Worm (Caenorhabditis elegans) whole organism, young adult: ENCODE data around the gene atg-2.

Source experiments
- B0019.2 ChIP-seq: fragments of 200-800 bp; sonication (Bioruptor generic); conservative IDR thresholded peaks from 2 replicates; pipeline ENCODE4 v1.3.6; 2022; ENCODE audit warnings: missing genetic modification reagents, missing genetic modification characterization, missing compliant biosample characterization
- B0261.1 ChIP-seq: sonication (generic microtip); optimal IDR thresholded peaks from 2 replicates; lab custom pipeline; 2016; ENCODE audit warnings: mild to moderate bottlenecking, missing genetic modification characterization, moderate library complexity, missing compliant biosample characterization
- F22D6.2 ChIP-seq: sonication (generic microtip); optimal IDR thresholded peaks from 2 replicates; lab custom pipeline; 2016; ENCODE audit warnings: mild to moderate bottlenecking, missing genetic modification characterization, missing compliant biosample characterization
- F52B5.7 ChIP-seq: sonication (generic microtip); optimal IDR thresholded peaks from 2 replicates; lab custom pipeline; 2016; ENCODE audit warnings: mild to moderate bottlenecking, missing genetic modification characterization, missing compliant biosample characterization
- K11D2.4 ChIP-seq: fragments of 200-800 bp; sonication (Bioruptor generic); IDR thresholded peaks from 2 replicates; pipeline ENCODE4 v1.3.6; 2022; ENCODE audit warnings: missing genetic modification reagents, missing genetic modification characterization, missing compliant biosample characterization
- Y53F4B.3 ChIP-seq: fragments of 200-800 bp; sonication (Bioruptor generic); IDR thresholded peaks from 2 replicates; pipeline ENCODE4 v1.3.6; 2022; ENCODE audit warnings: missing genetic modification reagents, missing genetic modification characterization, missing compliant biosample characterization
- Y53G8AR.9 ChIP-seq: fragments of 200-800 bp; sonication (Bioruptor generic); conservative IDR thresholded peaks from 2 replicates; pipeline ENCODE4 v1.3.6; 2022; ENCODE audit warnings: missing genetic modification reagents, missing genetic modification characterization, missing compliant biosample characterization
- akir-1 ChIP-seq: fragments of 200-800 bp; sonication (Bioruptor generic); optimal IDR thresholded peaks from 2 replicates; lab custom pipeline; 2018; ENCODE audit warnings: mild to moderate bottlenecking, missing genetic modification characterization, moderate library complexity, missing compliant biosample characterization
- aptf-3 ChIP-seq: fragments of 200-800 bp; sonication (Bioruptor generic); IDR thresholded peaks from 2 replicates; pipeline ENCODE4 v1.3.6; 2022; ENCODE audit warnings: missing genetic modification characterization, missing compliant biosample characterization
- atf-7 ChIP-seq: sonication (generic microtip); optimal IDR thresholded peaks from 2 replicates; lab custom pipeline; 2017; ENCODE audit warnings: mild to moderate bottlenecking, missing genetic modification characterization, missing compliant biosample characterization
- bed-1 ChIP-seq: fragments of 200-800 bp; sonication (Bioruptor generic); IDR thresholded peaks from 2 replicates; pipeline ENCODE4 v1.3.6; 2022; ENCODE audit warnings: missing genetic modification reagents, missing genetic modification characterization, missing compliant biosample characterization
- bed-2 ChIP-seq: fragments of 200-800 bp; sonication (Bioruptor generic); IDR thresholded peaks from 2 replicates; pipeline ENCODE4 v1.3.6; 2022; ENCODE audit warnings: missing genetic modification reagents, missing genetic modification characterization, missing compliant biosample characterization
- ccch-3 ChIP-seq: fragments of 200-800 bp; sonication (Bioruptor generic); optimal IDR thresholded peaks from 2 replicates; lab custom pipeline; 2018; ENCODE audit warnings: mild to moderate bottlenecking, missing genetic modification characterization, missing compliant biosample characterization
- cebp-1 ChIP-seq, 2 experiments: fragments of 200-800 bp in 1 of 2; sonication (Bioruptor generic) in 1 of 2; sonication (generic microtip) in 1 of 2; IDR thresholded peaks in 1 of 2; optimal IDR thresholded peaks in 1 of 2; 2 replicates each; pipeline versions ENCODE4 v1.3.6 to Lab custom; 2017 to 2022; ENCODE audit warnings: missing compliant biosample characterization in 2 of 2, missing genetic modification characterization in 2 of 2, mild to moderate bottlenecking in 1 of 2, missing genetic modification reagents in 1 of 2, moderate library complexity in 1 of 2
- ceh-58 ChIP-seq: fragments of 200-800 bp; sonication (Bioruptor generic); IDR thresholded peaks from 2 replicates; pipeline ENCODE4 v1.3.6; 2022; ENCODE audit warnings: missing genetic modification characterization, missing compliant biosample characterization
- dox-1 ChIP-seq: fragments of 200-800 bp; sonication (Bioruptor generic); IDR thresholded peaks from 2 replicates; pipeline ENCODE4 v1.3.6; 2022; ENCODE audit warnings: missing genetic modification reagents, missing genetic modification characterization, missing compliant biosample characterization
- ekl-4 ChIP-seq: fragments of 200-800 bp; sonication (Bioruptor generic); IDR thresholded peaks from 2 replicates; pipeline ENCODE4 v1.3.6; 2022; ENCODE audit warnings: missing genetic modification reagents, missing genetic modification characterization, missing compliant biosample characterization
- hlh-12 ChIP-seq: sonication (generic microtip); optimal IDR thresholded peaks from 2 replicates; lab custom pipeline; 2016; ENCODE audit warnings: missing genetic modification characterization, missing compliant biosample characterization
- hmg-1.2 ChIP-seq: fragments of 200-800 bp; sonication (Bioruptor generic); IDR thresholded peaks from 2 replicates; pipeline ENCODE4 v1.3.6; 2022; ENCODE audit warnings: missing genetic modification reagents, missing genetic modification characterization, missing compliant biosample characterization
- hsf-1 ChIP-seq: fragments of 200-800 bp; sonication (Bioruptor generic); IDR thresholded peaks from 2 replicates; pipeline ENCODE4 v1.3.6; 2022; ENCODE audit warnings: missing genetic modification reagents, missing genetic modification characterization, missing compliant biosample characterization
- lag-1 ChIP-seq: fragments of 200-800 bp; sonication (Bioruptor generic); IDR thresholded peaks from 2 replicates; pipeline ENCODE4 v1.3.6; 2022; ENCODE audit warnings: missing genetic modification reagents, missing genetic modification characterization, missing compliant biosample characterization
- let-607 ChIP-seq, 2 experiments: fragments of 200-800 bp in 1 of 2; sonication (Bioruptor generic) in 1 of 2; sonication (generic microtip) in 1 of 2; optimal IDR thresholded peaks; 2 replicates each; lab custom pipeline; 2016 to 2018; ENCODE audit warnings: mild to moderate bottlenecking in 2 of 2, missing compliant biosample characterization in 2 of 2, missing genetic modification characterization in 2 of 2, moderate library complexity in 2 of 2, missing genotype in 1 of 2
- lin-26 ChIP-seq: fragments of 200-800 bp; sonication (Bioruptor generic); IDR thresholded peaks from 2 replicates; pipeline ENCODE4 v1.3.6; 2022; ENCODE audit warnings: missing genetic modification reagents, missing genetic modification characterization, missing compliant biosample characterization
- lin-35 ChIP-seq, 3 experiments: fragments of 150-350 bp in 2 of 3; sonication (generic microtip) in 1 of 3; optimal IDR thresholded peaks; 2 replicates each; lab custom pipeline; 2014 to 2018; ENCODE audit warnings: missing biosample characterization in 3 of 3, missing genetic modification characterization in 3 of 3, missing genetic modification reagents in 3 of 3
- lsy-27 ChIP-seq: sonication (generic microtip); optimal IDR thresholded peaks from 2 replicates; lab custom pipeline; 2017; ENCODE audit warnings: missing genetic modification characterization, mild to moderate bottlenecking, missing compliant biosample characterization, antibody characterized with exemption, missing genotype, borderline replicate concordance; ENCODE audit not compliant: insufficient read depth
- mcd-1 ChIP-seq: fragments of 200-800 bp; sonication (Bioruptor generic); IDR thresholded peaks from 2 replicates; pipeline ENCODE4 v1.3.6; 2022; ENCODE audit warnings: missing genetic modification reagents, missing genetic modification characterization, missing compliant biosample characterization
- mel-28 ChIP-seq: sonication (generic microtip); optimal IDR thresholded peaks from 2 replicates; lab custom pipeline; 2016; ENCODE audit warnings: borderline replicate concordance, mild to moderate bottlenecking, missing genetic modification characterization, missing compliant biosample characterization
- mxl-1 ChIP-seq: sonication (generic microtip); optimal IDR thresholded peaks from 2 replicates; lab custom pipeline; 2016; ENCODE audit warnings: missing genetic modification characterization, missing compliant biosample characterization
- nhr-80 ChIP-seq: sonication (generic microtip); optimal IDR thresholded peaks from 2 replicates; lab custom pipeline; 2016; ENCODE audit warnings: missing genetic modification characterization, missing compliant biosample characterization
- pha-4 ChIP-seq: fragments of 150-350 bp; sonication (generic microtip); optimal IDR thresholded peaks from 2 replicates; lab custom pipeline; 2014; ENCODE audit warnings: missing biosample characterization, missing genetic modification reagents, missing genetic modification characterization
- repo-1 ChIP-seq: sonication (generic microtip); optimal IDR thresholded peaks from 2 replicates; lab custom pipeline; 2017; ENCODE audit warnings: mild to moderate bottlenecking, missing genetic modification characterization, missing compliant biosample characterization
- rpc-1 ChIP-seq, 2 experiments: fragments of 150-350 bp in 1 of 2; sonication (generic microtip) in 1 of 2; optimal IDR thresholded peaks; 2 replicates each; lab custom pipeline; 2014 to 2018; ENCODE audit warnings: missing biosample characterization in 1 of 2, missing genetic modification characterization in 1 of 2, missing genetic modification reagents in 1 of 2, missing genotype in 1 of 2
- snpc-1.3 ChIP-seq: sonication (generic microtip); optimal IDR thresholded peaks from 2 replicates; lab custom pipeline; 2017; ENCODE audit warnings: missing genetic modification characterization, mild to moderate bottlenecking, missing compliant biosample characterization, antibody characterized with exemption, moderate library complexity, missing genotype, missing genetic modification reagents; ENCODE audit not compliant: insufficient read depth
- snpc-4 ChIP-seq, 5 experiments: fragments of 150-350 bp in 1 of 5; sonication (generic microtip) in 4 of 5; optimal IDR thresholded peaks; 2 replicates each; lab custom pipeline; 2014 to 2018; ENCODE audit warnings: missing genetic modification characterization in 5 of 5, missing biosample characterization in 3 of 5, antibody characterized with exemption in 2 of 5, mild to moderate bottlenecking in 2 of 5, missing compliant biosample characterization in 2 of 5, missing genotype in 2 of 5, moderate library complexity in 2 of 5, missing genetic modification reagents in 1 of 5
- tbp1 ChIP-seq: fragments of 200-800 bp; sonication (Bioruptor generic); optimal IDR thresholded peaks from 2 replicates; lab custom pipeline; 2018; ENCODE audit warnings: mild to moderate bottlenecking, missing genetic modification characterization, missing compliant biosample characterization
- tbx-9 ChIP-seq: sonication (generic microtip); optimal IDR thresholded peaks from 2 replicates; lab custom pipeline; 2016; ENCODE audit warnings: borderline replicate concordance, missing genetic modification characterization, inconsistent platforms, missing compliant biosample characterization
- zim-3 ChIP-seq: sonication (generic microtip); optimal IDR thresholded peaks from 2 replicates; lab custom pipeline; 2017; ENCODE audit warnings: mild to moderate bottlenecking, missing genetic modification characterization, moderate library complexity, missing compliant biosample characterization
- ztf-28 ChIP-seq: fragments of 200-800 bp; sonication (Bioruptor generic); IDR thresholded peaks from 2 replicates; pipeline ENCODE4 v1.3.6; 2022; ENCODE audit warnings: missing genetic modification reagents, missing genetic modification characterization, missing compliant biosample characterization
- ztf-3 ChIP-seq: fragments of 200-800 bp; sonication (Bioruptor generic); optimal IDR thresholded peaks from 2 replicates; lab custom pipeline; 2018; ENCODE audit warnings: mild to moderate bottlenecking, missing genetic modification characterization, missing compliant biosample characterization
- ztf-6 ChIP-seq: fragments of 200-800 bp; sonication (Bioruptor generic); IDR thresholded peaks from 2 replicates; pipeline ENCODE4 v1.3.6; 2022; ENCODE audit warnings: missing genetic modification reagents, missing genetic modification characterization, missing compliant biosample characterization

atg-2 gene

DNA sequence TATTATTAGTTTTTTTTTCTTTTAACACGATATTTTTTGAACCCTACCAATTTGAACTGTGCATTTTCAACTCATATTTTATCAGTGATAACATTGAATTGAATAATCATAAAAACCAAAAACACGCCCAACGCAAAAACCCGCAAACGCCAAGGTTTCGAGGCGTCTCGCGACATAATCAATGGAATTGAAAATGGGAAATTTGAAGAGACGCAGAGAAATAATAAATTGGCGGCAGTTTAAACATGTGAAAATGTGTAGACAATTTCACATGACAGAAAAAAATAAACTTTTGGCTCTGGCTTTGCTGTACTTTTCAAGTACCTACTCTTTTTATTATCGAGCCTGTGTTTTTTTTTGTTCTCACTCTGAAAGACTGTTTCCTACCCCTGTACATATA is 1.7 kb upstream of the atg-2 start (continued):
- TF ChIP-seq lin-26 (GFP tag; lab: Robert Waterston, UW) (no peak), hmg-1.2 (GFP tag; lab: Robert Waterston, UW) (peak; percentile 61; the same call in 1 of the 2 replicates), zim-3 (tag; lab: Kevin White, UChicago) (no peak), snpc-1.3 (tag; lab: Kevin White, UChicago) (no peak), ekl-4 (GFP tag; lab: Robert Waterston, UW) (no peak), tbp1 (GFP tag; lab: Kevin White, UChicago) (peak; percentile 27), ztf-6 (no peak)

ce11 chrX:6805427-6805826 is 1.1 kb upstream of the atg-2 start:
- no peak for TF ChIP-seq mxl-1
- no peak for TF ChIP-seq snpc-4 (GFP tag; optimal IDR thresholded peaks at IDR 0.05; lab: Kevin White, UChicago)
- no peak for TF ChIP-seq snpc-4 (tag; optimal IDR thresholded peaks at IDR 0.05; lab: Kevin White, UChicago)
- TF ChIP-seq B0019.2 (GFP tag; lab: Robert Waterston, UW), result no peak
- TF ChIP-seq repo-1 (tag; lab: Kevin White, UChicago), result no peak
- TF ChIP-seq mcd-1, result no peak
- TF ChIP-seq ztf-28 (GFP tag; lab: Robert Waterston, UW), result no peak
- TF ChIP-seq aptf-3 (GFP tag; lab: Robert Waterston, UW), result no peak
- no peak for TF ChIP-seq pha-4 (tag; lab: Kevin White, UChicago)
- no peak for TF ChIP-seq lag-1 (GFP tag; lab: Robert Waterston, UW)
- TF ChIP-seq lin-35 (GFP tag; optimal IDR thresholded peaks at IDR 0.05; lab: Kevin White, UChicago), result no peak
- TF ChIP-seq tbx-9 (tag; lab: Kevin White, UChicago), result no peak
- TF ChIP-seq B0261.1, result no peak
- TF ChIP-seq ccch-3 (GFP tag; lab: Kevin White, UChicago), result no peak
- TF ChIP-seq hsf-1, result no peak
- TF ChIP-seq Y53G8AR.9 (GFP tag; lab: Robert Waterston, UW), result no peak
- TF ChIP-seq bed-1 (GFP tag; lab: Robert Waterston, UW), result no peak
- no peak for TF ChIP-seq F22D6.2 (tag; lab: Kevin White, UChicago)
- no peak for TF ChIP-seq Y53F4B.3 (GFP tag; lab: Robert Waterston, UW)
- TF ChIP-seq hlh-12, result no peak
- TF ChIP-seq, all 124 proteins: peak for 0

DNA sequence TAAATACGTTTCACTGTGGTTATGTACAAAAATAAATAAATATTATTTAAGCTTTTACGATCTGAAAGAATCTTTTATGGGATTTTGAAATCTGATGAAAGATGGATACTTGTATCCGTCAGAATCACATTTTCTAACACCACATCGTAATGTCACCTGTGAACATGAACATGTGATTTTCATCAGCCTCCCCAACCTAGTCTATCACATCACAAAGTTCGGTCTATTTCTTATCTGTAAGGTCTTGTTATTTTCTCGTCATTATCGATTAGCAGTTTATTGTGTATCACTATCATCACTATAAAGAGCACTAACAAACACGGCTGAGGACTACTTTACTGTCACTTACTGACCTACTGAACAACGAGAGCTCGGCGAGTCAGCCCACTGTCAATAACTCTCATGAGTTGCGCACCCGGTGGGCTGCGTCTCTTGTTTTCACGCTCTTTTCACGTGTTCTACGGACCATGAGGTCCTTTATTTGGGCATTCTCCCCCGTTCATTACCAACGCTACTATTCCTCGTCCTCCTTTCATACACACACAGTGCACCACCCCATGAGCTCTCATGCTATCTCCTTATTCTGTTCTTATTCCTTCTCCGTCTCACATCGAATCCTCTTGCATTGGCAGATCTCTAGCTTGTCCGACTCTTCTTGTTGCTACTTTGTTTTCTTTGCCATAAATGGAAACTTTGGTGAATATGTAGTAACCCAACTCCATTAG is 736 bp downstream of the atg-2 start:
- TF ChIP-seq lin-35 (GFP tag; optimal IDR thresholded peaks at IDR 0.05; lab: Kevin White, UChicago) (peak in 1 of 3 experiments; percentile 6), nhr-80 (tag; lab: Kevin White, UChicago) (peak; percentile 52), zim-3 (tag; lab: Kevin White, UChicago) (no peak), mel-28 (no peak), ekl-4 (GFP tag; lab: Robert Waterston, UW) (no peak), B0261.1 (no peak), cebp-1 (GFP tag; IDR thresholded peaks at IDR 0.05; lab: Robert Waterston, UW) (no peak), cebp-1 (tag; optimal IDR thresholded peaks at IDR 0.05; lab: Kevin White, UChicago) (peak; percentile 29), ceh-58 (GFP tag; lab: Robert Waterston, UW) (no peak), ztf-3 (GFP tag; lab: Kevin White, UChicago) (no peak), F52B5.7 (no peak), atf-7 (peak; percentile 1), let-607 (tag; optimal IDR thresholded peaks at IDR 0.05; lab: Kevin White, UChicago) (peak in 1 of 2 experiments; percentile 25), K11D2.4 (GFP tag; lab: Robert Waterston, UW) (no peak), bed-2 (GFP tag; lab: Robert Waterston, UW) (no peak), akir-1 (no peak), lsy-27 (tag; lab: Kevin White, UChicago) (no peak), rpc-1 (optimal IDR thresholded peaks at IDR 0.05; lab: Kevin White, UChicago) (no peak), rpc-1 (tag; optimal IDR thresholded peaks at IDR 0.05; lab: Kevin White, UChicago) (no peak), dox-1 (GFP tag; lab: Robert Waterston, UW) (no peak; the same call in 1 of the 2 replicates)
